Fruit fly (Drosophila melanogaster) S2 (cell line): ENCODE results near the gene CG15739.

Experiments
- CG8478 ChIP-seq: fragments of >200 bp; optimal IDR thresholded peaks from 2 replicates; lab custom pipeline; 2018
- CTCF ChIP-seq, 2 experiments: fragments of >200 bp; optimal IDR thresholded peaks; 2 replicates each; lab custom pipeline; 2018

CG15739 gene

dm6 chrX:11857522-11858438 is 15.3 kb upstream of the CG15739 start:
- TF ChIP-seq CG8478: no peak

- TF ChIP-seq CTCF (optimal IDR thresholded peaks at IDR 0.05; lab: Kevin White, UChicago): no peak
- no peak for TF ChIP-seq CG8478
These were observed 14.7 kb upstream of the CG15739 start for dm6 chrX:11858439-11858813.

dm6 chrX:11868866-11869265 is 4.3 kb upstream of the CG15739 start, which contains the start of the genes Nrd1 and CG1847:
Gene Nrd1 (minus strand): TSS chrX:11868893.
Gene CG1847 (plus strand): TSS chrX:11869170.
- TF ChIP-seq CTCF (optimal IDR thresholded peaks at IDR 0.05; lab: Kevin White, UChicago): no peak
- TF ChIP-seq CG8478: no peak

- no peak for TF ChIP-seq CG8478
- TF ChIP-seq CTCF (optimal IDR thresholded peaks at IDR 0.05; lab: Kevin White, UChicago): no peak
These were observed 602 bp upstream of the CG15739 start, which contains the start of gene BORCS5 for dm6 chrX:11872517-11872916. Gene BORCS5 (minus strand): TSS chrX:11872779.

dm6 chrX:11875146-11875830 is 2.2 kb downstream of the CG15739 start:
- TF ChIP-seq CTCF (optimal IDR thresholded peaks at IDR 0.05; lab: Kevin White, UChicago): no peak
- TF ChIP-seq CG8478: no peak

- TF ChIP-seq CG8478: no peak
- no peak for TF ChIP-seq CTCF (optimal IDR thresholded peaks at IDR 0.05; lab: Kevin White, UChicago)
These were observed 4.0 kb downstream of the CG15739 start, which contains the start of gene CG10352 for dm6 chrX:11877165-11877564. Gene CG10352 (minus strand): TSS chrX:11877168.

dm6 chrX:11881686-11882085 is 8.6 kb downstream of the CG15739 start:
- TF ChIP-seq CG8478 (no peak), CTCF (optimal IDR thresholded peaks at IDR 0.05; lab: Kevin White, UChicago) (no peak)

- TF ChIP-seq CG8478: no peak
- TF ChIP-seq CTCF (optimal IDR thresholded peaks at IDR 0.05; lab: Kevin White, UChicago): no peak
These were observed 9.3 kb downstream of the CG15739 start for dm6 chrX:11882447-11882846.

- TF ChIP-seq CTCF (optimal IDR thresholded peaks at IDR 0.05; lab: Kevin White, UChicago): no peak
- TF ChIP-seq CG8478: no peak
These were observed 11.0 kb downstream of the CG15739 start for dm6 chrX:11884134-11884533.

- TF ChIP-seq CG8478: no peak
- TF ChIP-seq CTCF (optimal IDR thresholded peaks at IDR 0.05; lab: Kevin White, UChicago): no peak
These were observed 12.2 kb downstream of the CG15739 start for dm6 chrX:11885356-11885755.

- TF ChIP-seq CTCF (optimal IDR thresholded peaks at IDR 0.05; lab: Kevin White, UChicago) (peak; percentile 19), CG8478 (no peak)
These were observed 13.9 kb downstream of the CG15739 start, which contains the start of the genes CG10353 and SelG for dm6 chrX:11886976-11887375. Gene CG10353 (minus strand): TSS chrX:11887162. Gene SelG (plus strand): TSS chrX:11887284.

- TF ChIP-seq CTCF (optimal IDR thresholded peaks at IDR 0.05; lab: Kevin White, UChicago): no peak
- TF ChIP-seq CG8478: no peak
These were observed 15.0 kb downstream of the CG15739 start, which contains the start of gene CG1840 for dm6 chrX:11888142-11888541. Gene CG1840 (plus strand): TSS chrX:11888352.

- no peak for TF ChIP-seq CTCF (optimal IDR thresholded peaks at IDR 0.05; lab: Kevin White, UChicago)
- no peak for TF ChIP-seq CG8478
These were observed 18.6 kb downstream of the CG15739 start, which contains the start of gene sicily for dm6 chrX:11891682-11892179. Gene sicily (plus strand): TSS chrX:11891732.

- TF ChIP-seq CG8478 (no peak), CTCF (optimal IDR thresholded peaks at IDR 0.05; lab: Kevin White, UChicago) (no peak)
These were observed 20.5 kb downstream of the CG15739 start, which contains the start of gene wisp for dm6 chrX:11893643-11894042. Gene wisp (plus strand): TSS chrX:11893943.

dm6 chrX:11894198-11894597 is 21.1 kb downstream of the CG15739 start:
- no peak for TF ChIP-seq CTCF (optimal IDR thresholded peaks at IDR 0.05; lab: Kevin White, UChicago)
- no peak for TF ChIP-seq CG8478
